Worm (Caenorhabditis elegans) whole organism, L3 larva: ENCODE results near the gene sra-9.

Experiments
- nfya-1 ChIP-seq: sonication (generic microtip); optimal IDR thresholded peaks from 2 replicates; lab custom pipeline; 2017; ENCODE audit warnings: missing genetic modification characterization, mild to moderate bottlenecking, missing compliant biosample characterization, antibody characterized with exemption, moderate library complexity; ENCODE audit not compliant: insufficient read depth
- nhr-12 ChIP-seq: fragments of 150-350 bp; optimal IDR thresholded peaks from 2 replicates; lab custom pipeline; 2014; ENCODE audit warnings: missing biosample characterization, missing genetic modification characterization
- nhr-23 ChIP-seq: fragments of 150-350 bp; optimal IDR thresholded peaks from 2 replicates; lab custom pipeline; 2014; ENCODE audit warnings: missing biosample characterization, missing genetic modification reagents, missing genetic modification characterization
- nhr-237 ChIP-seq: fragments of 150-350 bp; optimal IDR thresholded peaks from 2 replicates; lab custom pipeline; 2014; ENCODE audit warnings: missing biosample characterization, missing genetic modification characterization
- nhr-76 ChIP-seq: fragments of 150-350 bp; sonication (generic microtip); optimal IDR thresholded peaks from 5 replicates; lab custom pipeline; 2014; ENCODE audit warnings: missing biosample characterization, missing genetic modification characterization
- nhr-77 ChIP-seq: fragments of 150-350 bp; optimal IDR thresholded peaks from 2 replicates; lab custom pipeline; 2014; ENCODE audit warnings: missing biosample characterization, missing genetic modification characterization
- unc-39 ChIP-seq: sonication (generic microtip); optimal IDR thresholded peaks from 4 replicates; lab custom pipeline; 2017; ENCODE audit warnings: missing biosample characterization, missing genetic modification characterization
- ztf-11 ChIP-seq: fragments of 150-350 bp; optimal IDR thresholded peaks from 2 replicates; lab custom pipeline; 2014; ENCODE audit warnings: missing biosample characterization, missing genetic modification characterization

- TF ChIP-seq nfya-1 (no peak), nhr-76 (tag; lab: Kevin White, UChicago) (no peak), nhr-12 (tag; lab: Kevin White, UChicago) (no peak), nhr-23 (no peak), nhr-237 (no peak), ztf-11 (tag; lab: Kevin White, UChicago) (no peak), unc-39 (tag; lab: Kevin White, UChicago) (no peak), nhr-77 (tag; lab: Kevin White, UChicago) (no peak)
Observed at ce11 chrII:9485081-9485730, 46.9 kb upstream of the sra-9 start.
